Worm (Caenorhabditis elegans) whole organism, L2 larva: ENCODE data around the gene R05G6.3.

Source experiments
- blmp-1 ChIP-seq: sonication (generic microtip); optimal IDR thresholded peaks from 2 replicates; lab custom pipeline; 2017; ENCODE audit warnings: missing genetic modification characterization, mild to moderate bottlenecking, missing compliant biosample characterization, antibody characterized with exemption, moderate library complexity; ENCODE audit not compliant: insufficient read depth
- nhr-23 ChIP-seq: fragments of 150-350 bp; optimal IDR thresholded peaks from 2 replicates; lab custom pipeline; 2014; ENCODE audit warnings: missing biosample characterization, missing genetic modification reagents, missing genetic modification characterization
- nhr-77 ChIP-seq: fragments of 150-350 bp; optimal IDR thresholded peaks from 2 replicates; lab custom pipeline; 2014; ENCODE audit warnings: missing biosample characterization, missing genetic modification characterization
- ztf-4 ChIP-seq: fragments of 150-350 bp; optimal IDR thresholded peaks from 2 replicates; lab custom pipeline; 2014; ENCODE audit warnings: missing biosample characterization, missing genetic modification characterization

ce11 chrIV:7554351-7554750, 38.0 kb downstream of the R05G6.3 start, which contains the start of gene F49E8.6:
- no peak for TF ChIP-seq nhr-23 (tag; lab: Kevin White, UChicago)
- no peak for TF ChIP-seq blmp-1 (tag; lab: Kevin White, UChicago)
- no peak for TF ChIP-seq nhr-77 (tag; lab: Kevin White, UChicago)
- TF ChIP-seq ztf-4 (tag; lab: Kevin White, UChicago), result no peak
